Worm (Caenorhabditis elegans) whole organism, late embryonic: ENCODE results near the gene Y49F6C.6.
A peak's percentile ranks its signal among the peaks of the same experiment; 100 is the strongest.

ENCODE experiments used
- F13H6.1 ChIP-seq: sonication (generic microtip); optimal IDR thresholded peaks from 2 replicates; lab custom pipeline; 2016; ENCODE audit warnings: missing genetic modification characterization, missing compliant biosample characterization
- K02D7.2 ChIP-seq: sonication (generic microtip); optimal IDR thresholded peaks from 2 replicates; lab custom pipeline; 2017; ENCODE audit warnings: mild to moderate bottlenecking, missing genetic modification characterization, missing compliant biosample characterization
- K09A11.1 ChIP-seq: sonication (generic microtip); optimal IDR thresholded peaks from 2 replicates; lab custom pipeline; 2017; ENCODE audit warnings: antibody characterized with exemption, mild to moderate bottlenecking, missing genetic modification characterization, missing compliant biosample characterization; ENCODE audit not compliant: insufficient read depth
- T23F11.4 ChIP-seq: fragments of 200-800 bp; sonication (Bioruptor generic); optimal IDR thresholded peaks from 2 replicates; lab custom pipeline; 2018; ENCODE audit warnings: mild to moderate bottlenecking, missing genetic modification characterization, missing compliant biosample characterization
- Y22D7AL.16 ChIP-seq: sonication (generic microtip); optimal IDR thresholded peaks from 2 replicates; lab custom pipeline; 2016; ENCODE audit warnings: missing genetic modification characterization, missing compliant biosample characterization
- ceh-18 ChIP-seq: sonication (generic microtip); optimal IDR thresholded peaks from 2 replicates; lab custom pipeline; 2016; ENCODE audit warnings: missing genetic modification characterization, missing compliant biosample characterization
- ceh-2 ChIP-seq: sonication (generic microtip); optimal IDR thresholded peaks from 2 replicates; lab custom pipeline; 2016; ENCODE audit warnings: missing genotype, missing genetic modification characterization, missing compliant biosample characterization
- ceh-22 ChIP-seq: sonication (generic microtip); optimal IDR thresholded peaks from 2 replicates; lab custom pipeline; 2017; ENCODE audit warnings: missing biosample characterization, missing genetic modification characterization
- ceh-24 ChIP-seq: sonication (generic microtip); optimal IDR thresholded peaks from 2 replicates; lab custom pipeline; 2016; ENCODE audit warnings: mild to moderate bottlenecking, missing genetic modification characterization, missing compliant biosample characterization
- ceh-30 ChIP-seq: fragments of 150-350 bp; optimal IDR thresholded peaks from 2 replicates; lab custom pipeline; 2014; ENCODE audit warnings: missing biosample characterization, missing genetic modification characterization
- ceh-34 ChIP-seq: sonication (generic microtip); optimal IDR thresholded peaks from 2 replicates; lab custom pipeline; 2016; ENCODE audit warnings: mild to moderate bottlenecking, missing genetic modification characterization, missing compliant biosample characterization
- ceh-45 ChIP-seq: fragments of 200-800 bp; sonication (Bioruptor generic); IDR thresholded peaks from 2 replicates; pipeline ENCODE4 v1.3.6; 2022; ENCODE audit warnings: missing genetic modification reagents, missing genetic modification characterization, missing compliant biosample characterization
- ceh-9 ChIP-seq: sonication (generic microtip); optimal IDR thresholded peaks from 2 replicates; lab custom pipeline; 2016; ENCODE audit warnings: mild to moderate bottlenecking, missing genetic modification characterization, inconsistent platforms, missing compliant biosample characterization
- che-1 ChIP-seq: sonication (generic microtip); optimal IDR thresholded peaks from 2 replicates; lab custom pipeline; 2016; ENCODE audit warnings: mild to moderate bottlenecking, missing genetic modification characterization, missing compliant biosample characterization
- dmd-4 ChIP-seq: sonication (generic microtip); optimal IDR thresholded peaks from 2 replicates; lab custom pipeline; 2016; ENCODE audit warnings: borderline replicate concordance, missing genetic modification characterization, missing compliant biosample characterization
- elt-4 ChIP-seq: sonication (generic microtip); optimal IDR thresholded peaks from 2 replicates; lab custom pipeline; 2016; ENCODE audit warnings: missing genetic modification characterization, missing compliant biosample characterization
- fax-1 ChIP-seq: sonication (generic microtip); optimal IDR thresholded peaks from 2 replicates; lab custom pipeline; 2016; ENCODE audit warnings: missing genotype, missing genetic modification characterization, missing compliant biosample characterization
- fkh-10 ChIP-seq: fragments of 150-350 bp; optimal IDR thresholded peaks from 2 replicates; lab custom pipeline; 2014; ENCODE audit warnings: missing biosample characterization, missing genetic modification reagents, missing genetic modification characterization
- fkh-6 ChIP-seq: sonication (generic microtip); optimal IDR thresholded peaks from 2 replicates; lab custom pipeline; 2016; ENCODE audit warnings: missing genetic modification characterization, missing compliant biosample characterization
- hlh-15 ChIP-seq: sonication (generic microtip); optimal IDR thresholded peaks from 2 replicates; lab custom pipeline; 2016; ENCODE audit warnings: missing genetic modification characterization, missing compliant biosample characterization
- hlh-30 ChIP-seq: sonication (generic microtip); optimal IDR thresholded peaks from 2 replicates; lab custom pipeline; 2017; ENCODE audit warnings: antibody characterized with exemption, missing genetic modification characterization, missing compliant biosample characterization; ENCODE audit not compliant: insufficient read depth
- lim-6 ChIP-seq: sonication (generic microtip); optimal IDR thresholded peaks from 2 replicates; lab custom pipeline; 2016; ENCODE audit warnings: missing genetic modification characterization, missing compliant biosample characterization
- lin-11 ChIP-seq: fragments of 200-800 bp; sonication (Bioruptor generic); optimal IDR thresholded peaks from 2 replicates; lab custom pipeline; 2018; ENCODE audit warnings: mild to moderate bottlenecking, missing genetic modification characterization, missing compliant biosample characterization
- nfya-1 ChIP-seq: sonication (generic microtip); optimal IDR thresholded peaks from 2 replicates; lab custom pipeline; 2017; ENCODE audit warnings: missing genetic modification characterization, mild to moderate bottlenecking, missing compliant biosample characterization, antibody characterized with exemption, moderate library complexity
- npax-4 ChIP-seq: sonication (generic microtip); optimal IDR thresholded peaks from 2 replicates; lab custom pipeline; 2016; ENCODE audit warnings: missing genetic modification characterization, missing compliant biosample characterization
- odd-2 ChIP-seq: sonication (generic microtip); optimal IDR thresholded peaks from 2 replicates; lab custom pipeline; 2017; ENCODE audit warnings: antibody characterized with exemption, mild to moderate bottlenecking, missing genetic modification characterization, missing compliant biosample characterization
- pag-3 ChIP-seq: sonication (generic microtip); optimal IDR thresholded peaks from 2 replicates; lab custom pipeline; 2016; ENCODE audit warnings: missing compliant biosample characterization, missing genetic modification characterization, borderline replicate concordance
- pat-9 ChIP-seq: fragments of 200-800 bp; sonication (Bioruptor generic); optimal IDR thresholded peaks from 2 replicates; lab custom pipeline; 2018; ENCODE audit warnings: mild to moderate bottlenecking, missing genetic modification characterization, moderate library complexity, missing compliant biosample characterization
- pax-1 ChIP-seq: fragments of 150-350 bp; optimal IDR thresholded peaks from 2 replicates; lab custom pipeline; 2014; ENCODE audit warnings: missing biosample characterization, missing genetic modification characterization
- ref-2 ChIP-seq: sonication (generic microtip); optimal IDR thresholded peaks from 2 replicates; lab custom pipeline; 2016; ENCODE audit warnings: missing genetic modification characterization, missing compliant biosample characterization
- rnt-1 ChIP-seq: sonication (generic microtip); optimal IDR thresholded peaks from 2 replicates; lab custom pipeline; 2016; ENCODE audit warnings: missing genetic modification characterization, missing compliant biosample characterization
- sdc-2 ChIP-seq: sonication (generic microtip); optimal IDR thresholded peaks from 2 replicates; lab custom pipeline; 2016; ENCODE audit warnings: missing genotype, missing genetic modification characterization, missing compliant biosample characterization
- sox-2 ChIP-seq: fragments of 200-800 bp; sonication (Bioruptor generic); IDR thresholded peaks from 2 replicates; pipeline ENCODE4 v1.3.6; 2022; ENCODE audit warnings: missing genetic modification reagents, missing genetic modification characterization, missing compliant biosample characterization
- tbx-2 ChIP-seq: sonication (generic microtip); optimal IDR thresholded peaks from 2 replicates; lab custom pipeline; 2016; ENCODE audit warnings: missing genetic modification characterization, missing compliant biosample characterization
- tbx-7 ChIP-seq: sonication (generic microtip); optimal IDR thresholded peaks from 2 replicates; lab custom pipeline; 2016; ENCODE audit warnings: missing genotype, missing genetic modification characterization, missing compliant biosample characterization
- ttx-3 ChIP-seq: sonication (generic microtip); optimal IDR thresholded peaks from 2 replicates; lab custom pipeline; 2016; ENCODE audit warnings: missing genetic modification reagents, missing genetic modification characterization, missing compliant biosample characterization
- unc-3 ChIP-seq, 2 experiments: fragments of 200-800 bp in 1 of 2; sonication (Bioruptor generic) in 1 of 2; sonication (generic microtip) in 1 of 2; conservative IDR thresholded peaks in 1 of 2; optimal IDR thresholded peaks in 1 of 2; 2 replicates each; pipeline versions ENCODE4 v1.3.6 to Lab custom; 2016 to 2022; ENCODE audit warnings: missing compliant biosample characterization in 2 of 2, missing genetic modification characterization in 2 of 2, missing genetic modification reagents in 1 of 2
- unc-55 ChIP-seq: sonication (generic microtip); optimal IDR thresholded peaks from 2 replicates; lab custom pipeline; 2017; ENCODE audit warnings: missing biosample characterization, missing genetic modification reagents, missing genetic modification characterization
- ztf-16 ChIP-seq: sonication (generic microtip); optimal IDR thresholded peaks from 2 replicates; lab custom pipeline; 2017; ENCODE audit warnings: missing genetic modification characterization, missing compliant biosample characterization

Y49F6C.6 gene

ce11 chrII:3370061-3370460 is 3.1 kb upstream of the Y49F6C.6 start, which contains the start of gene Y49F6C.8:
Gene Y49F6C.8 (minus strand): TSS chrII:3370111.
- TF ChIP-seq ceh-24 (no peak), Y22D7AL.16 (no peak), nfya-1 (tag; lab: Kevin White, UChicago) (peak; percentile 96), ref-2 (tag; lab: Kevin White, UChicago) (no peak)

DNA sequence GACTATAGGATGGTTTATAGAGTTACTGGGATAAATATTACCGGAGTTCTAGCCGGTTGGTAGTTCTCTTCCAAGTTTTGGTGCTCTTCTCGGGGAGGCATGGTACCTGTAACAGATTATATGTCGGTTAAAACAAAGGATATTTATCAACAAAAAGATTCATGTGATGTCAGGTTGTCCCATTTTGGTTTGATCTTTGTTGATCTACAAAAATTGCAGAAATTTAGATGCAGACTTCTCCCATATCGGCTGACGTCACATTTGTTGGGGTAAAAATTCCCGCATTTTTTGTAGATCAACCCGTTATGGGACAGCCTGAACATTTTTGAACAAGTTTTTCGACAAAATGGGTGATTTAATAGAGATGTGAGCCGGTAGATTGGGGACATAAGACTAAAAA is 1.1 kb upstream of the Y49F6C.6 start, which contains the start of gene Y49F6C.7:
Gene Y49F6C.7, minus strand, starts transcription at position 101 of the 400 bp plus-strand sequence.
- TF ChIP-seq fax-1 (tag; lab: Kevin White, UChicago) (no peak), ztf-16 (tag; lab: Kevin White, UChicago) (no peak), rnt-1 (tag; lab: Kevin White, UChicago) (no peak), pag-3 (tag; lab: Kevin White, UChicago) (no peak), odd-2 (tag; lab: Kevin White, UChicago) (no peak), K02D7.2 (tag; lab: Kevin White, UChicago) (no peak), pax-1 (no peak), che-1 (tag; lab: Kevin White, UChicago) (no peak)

DNA sequence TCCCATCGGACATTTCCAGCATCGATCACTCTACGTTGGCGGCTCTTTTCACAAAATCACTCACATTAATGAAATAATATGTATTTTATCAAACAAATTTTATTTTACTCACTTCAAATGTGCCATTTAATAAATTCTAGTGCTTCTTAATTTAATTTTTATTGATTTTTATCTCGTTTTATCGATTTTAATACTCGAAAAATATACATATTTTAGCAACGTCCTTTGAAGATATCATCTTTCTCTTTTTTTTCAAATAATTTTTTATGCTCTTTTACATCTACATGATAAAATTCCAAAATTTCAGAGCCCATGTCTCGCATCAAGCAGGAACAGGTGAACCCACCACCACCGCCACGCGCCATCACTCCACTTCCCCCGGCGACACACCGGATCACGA is 8.2 kb downstream of the Y49F6C.6 start, which contains the start of the genes lido-14 and bath-27:
Gene lido-14, plus strand, starts transcription at position 301 of the 400 bp plus-strand sequence.
Gene bath-27, plus strand, starts transcription at position 306 of the 400 bp plus-strand sequence.
- TF ChIP-seq K09A11.1 (no peak), lim-6 (tag; lab: Kevin White, UChicago) (no peak), fkh-6 (tag; lab: Kevin White, UChicago) (no peak), npax-4 (tag; lab: Kevin White, UChicago) (no peak), ceh-22 (no peak), ceh-2 (no peak), elt-4 (no peak)

- TF ChIP-seq unc-55 (GFP tag; lab: Kevin White, UChicago) (no peak), lin-11 (no peak), dmd-4 (no peak), unc-3 (GFP tag; conservative IDR thresholded peaks at IDR 0.05; lab: Robert Waterston, UW) (no peak), unc-3 (tag; optimal IDR thresholded peaks at IDR 0.05; lab: Kevin White, UChicago) (no peak), sox-2 (no peak), pax-1 (no peak), ceh-18 (tag; lab: Kevin White, UChicago) (no peak), nfya-1 (tag; lab: Kevin White, UChicago) (no peak), sdc-2 (no peak), ceh-45 (GFP tag; lab: Robert Waterston, UW) (no peak), pat-9 (no peak), ceh-22 (no peak), che-1 (tag; lab: Kevin White, UChicago) (no peak), ttx-3 (tag; lab: Kevin White, UChicago) (no peak), hlh-30 (no peak), ceh-34 (tag; lab: Kevin White, UChicago) (no peak), T23F11.4 (GFP tag; lab: Kevin White, UChicago) (no peak), fkh-10 (GFP tag; lab: Kevin White, UChicago) (no peak)
Measured at ce11 chrII:3349820-3350291, 17.1 kb downstream of the Y49F6C.6 start, which contains the start of gene F14D2.8. Gene F14D2.8 (minus strand): TSS chrII:3349870.

DNA sequence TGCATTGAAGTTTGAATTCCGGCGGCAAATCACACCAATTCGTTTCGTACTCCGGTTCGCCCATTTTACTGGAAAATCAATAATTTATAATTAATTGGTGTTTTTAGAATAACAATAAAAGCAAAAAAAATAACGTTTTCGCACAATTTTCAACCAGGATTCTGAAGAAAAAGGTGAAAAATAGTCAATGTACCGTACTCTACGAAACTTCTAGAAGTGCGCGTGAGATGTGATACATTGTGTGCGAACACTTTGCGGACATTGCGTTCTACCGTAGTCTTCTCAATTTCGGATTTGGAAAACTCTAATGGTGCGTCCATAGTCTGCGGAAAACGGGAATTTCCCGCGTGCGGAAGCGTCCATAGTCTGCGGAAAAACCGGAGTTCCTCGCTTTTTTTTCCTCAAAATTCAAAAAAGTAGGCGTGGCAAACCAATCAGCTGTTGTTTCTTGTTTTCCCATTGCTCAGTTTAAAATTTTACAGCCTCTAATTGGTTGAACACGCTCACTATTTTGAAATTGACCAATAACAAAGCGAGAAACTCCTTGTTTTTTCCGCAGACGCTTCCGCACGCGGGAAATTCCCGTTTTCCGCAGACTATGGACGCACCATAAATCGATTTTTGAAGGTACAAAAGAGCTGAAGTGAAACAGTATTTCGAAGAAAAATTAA is 18.9 kb downstream of the Y49F6C.6 start, which contains the start of the genes F14D2.14 and bath-29:
Gene F14D2.14, minus strand, starts transcription at position 51 of the 671 bp plus-strand sequence.
Gene bath-29, plus strand, starts transcription at position 621 of the 671 bp plus-strand sequence.
- TF ChIP-seq tbx-7 (tag; lab: Kevin White, UChicago) = no peak
- TF ChIP-seq fkh-10 (GFP tag; lab: Kevin White, UChicago) = no peak
- TF ChIP-seq ceh-18 (tag; lab: Kevin White, UChicago) = no peak
- TF ChIP-seq unc-55 (GFP tag; lab: Kevin White, UChicago) = no peak
- no peak for TF ChIP-seq unc-3 (GFP tag; conservative IDR thresholded peaks at IDR 0.05; lab: Robert Waterston, UW)
- TF ChIP-seq unc-3 (tag; optimal IDR thresholded peaks at IDR 0.05; lab: Kevin White, UChicago) = no peak
- no peak for TF ChIP-seq elt-4
- no peak for TF ChIP-seq hlh-15
- TF ChIP-seq ceh-9 (tag; lab: Kevin White, UChicago) = no peak
- no peak for TF ChIP-seq nfya-1 (tag; lab: Kevin White, UChicago)
- TF ChIP-seq lim-6 (tag; lab: Kevin White, UChicago) = no peak
- no peak for TF ChIP-seq F13H6.1 (tag; lab: Kevin White, UChicago)
- no peak for TF ChIP-seq tbx-2 (tag; lab: Kevin White, UChicago)
- no peak for TF ChIP-seq ceh-30 (tag; lab: Kevin White, UChicago)
